Worm (Caenorhabditis elegans) whole organism, L3 larva: ENCODE data around the gene C08H9.16.

ENCODE experiments used
- ceh-16 ChIP-seq: sonication (generic microtip); optimal IDR thresholded peaks from 2 replicates; lab custom pipeline; 2017; ENCODE audit warnings: missing biosample characterization, missing genetic modification characterization
- egl-27 ChIP-seq: sonication (generic microtip); optimal IDR thresholded peaks from 4 replicates; lab custom pipeline; 2017; ENCODE audit warnings: missing biosample characterization, missing genetic modification reagents, missing genetic modification characterization
- elt-3 ChIP-seq, 3 experiments: fragments of 150-350 bp in 1 of 3; sonication (generic microtip) in 2 of 3; optimal IDR thresholded peaks; 2 replicates in 2 of 3; 4 replicates in 1 of 3; lab custom pipeline; 2014 to 2017; ENCODE audit warnings: missing biosample characterization in 3 of 3, missing genetic modification characterization in 3 of 3
- fkh-10 ChIP-seq: sonication (generic microtip); optimal IDR thresholded peaks from 2 replicates; lab custom pipeline; 2017; ENCODE audit warnings: missing biosample characterization, missing genetic modification reagents, missing genetic modification characterization
- fkh-2 ChIP-seq: fragments of 150-350 bp; optimal IDR thresholded peaks from 2 replicates; lab custom pipeline; 2014; ENCODE audit warnings: missing biosample characterization, missing genetic modification reagents, missing genetic modification characterization
- fos-1 ChIP-seq: fragments of 150-350 bp; optimal IDR thresholded peaks from 2 replicates; lab custom pipeline; 2014; ENCODE audit warnings: missing biosample characterization, missing genetic modification characterization
- lin-15B ChIP-seq: fragments of 150-350 bp; optimal IDR thresholded peaks from 2 replicates; lab custom pipeline; 2014; ENCODE audit warnings: missing biosample characterization, missing genetic modification characterization
- mdl-1 ChIP-seq: fragments of 150-350 bp; optimal IDR thresholded peaks from 2 replicates; lab custom pipeline; 2014; ENCODE audit warnings: missing biosample characterization, missing genetic modification characterization
- nhr-237 ChIP-seq: fragments of 150-350 bp; optimal IDR thresholded peaks from 2 replicates; lab custom pipeline; 2014; ENCODE audit warnings: missing biosample characterization, missing genetic modification characterization
- nhr-28 ChIP-seq: fragments of 150-350 bp; optimal IDR thresholded peaks from 2 replicates; lab custom pipeline; 2014; ENCODE audit warnings: missing biosample characterization, missing genetic modification characterization
- unc-39 ChIP-seq: sonication (generic microtip); optimal IDR thresholded peaks from 4 replicates; lab custom pipeline; 2017; ENCODE audit warnings: missing biosample characterization, missing genetic modification characterization
- unc-62 ChIP-seq: fragments of 150-350 bp; sonication (generic microtip); optimal IDR thresholded peaks from 4 replicates; lab custom pipeline; 2014; ENCODE audit warnings: missing biosample characterization, missing genetic modification reagents, missing genetic modification characterization
- ztf-11 ChIP-seq: fragments of 150-350 bp; optimal IDR thresholded peaks from 2 replicates; lab custom pipeline; 2014; ENCODE audit warnings: missing biosample characterization, missing genetic modification characterization

DNA sequence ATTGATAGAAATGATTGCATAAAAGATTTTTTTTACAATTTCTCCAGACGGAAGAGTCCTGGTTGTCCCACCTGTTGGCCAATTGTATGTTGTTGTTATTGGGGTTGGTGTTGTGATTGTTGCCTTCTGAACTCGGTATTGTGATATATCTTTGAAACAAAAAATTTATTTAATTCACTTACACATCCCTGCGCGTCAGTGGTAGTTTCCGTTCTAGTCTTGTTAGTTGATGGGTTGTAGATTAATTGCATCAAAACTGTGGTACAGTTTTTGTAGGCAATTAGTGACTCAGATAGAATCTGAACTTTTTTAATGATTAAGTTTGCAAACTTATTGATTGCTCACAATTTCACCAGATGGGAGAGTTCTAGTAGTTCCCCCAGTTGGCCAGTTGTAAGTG is 11.9 kb downstream of the C08H9.16 start:
- TF ChIP-seq elt-3 (tag; optimal IDR thresholded peaks at IDR 0.05; lab: Kevin White, UChicago) (no peak), fkh-10 (GFP tag; lab: Kevin White, UChicago) (no peak), nhr-28 (tag; lab: Kevin White, UChicago) (no peak), nhr-237 (tag; lab: Kevin White, UChicago) (no peak), ztf-11 (tag; lab: Kevin White, UChicago) (no peak), egl-27 (tag; lab: Kevin White, UChicago) (no peak), fkh-2 (no peak), fos-1 (no peak), unc-62 (no peak), mdl-1 (tag; lab: Kevin White, UChicago) (no peak), lin-15B (tag; lab: Kevin White, UChicago) (no peak), ceh-16 (tag; lab: Kevin White, UChicago) (no peak), unc-39 (tag; lab: Kevin White, UChicago) (no peak)
